Fruit fly (Drosophila melanogaster) whole organism, wandering third instar larva: Measurements from ENCODE around the gene crol.

Experiments
- Hr83 ChIP-seq: fragments of 200-300 bp; sonication (Bioruptor generic); optimal IDR thresholded peaks from 2 replicates; lab custom pipeline; 2016; ENCODE audit warnings: missing biosample characterization, mild to moderate bottlenecking, missing genetic modification characterization, moderate library complexity; ENCODE audit not compliant: poor library complexity, severe bottlenecking
- Jra ChIP-seq: sonication (Bioruptor generic); optimal IDR thresholded peaks from 2 replicates; lab custom pipeline; 2016; ENCODE audit warnings: missing biosample characterization, missing genetic modification characterization
- Myc ChIP-seq: fragments of >200 bp; optimal IDR thresholded peaks from 2 replicates; lab custom pipeline; 2017
- N ChIP-seq: fragments of >200 bp; optimal IDR thresholded peaks from 2 replicates; lab custom pipeline; 2018; ENCODE audit warnings: missing biosample characterization, missing external identifiers, missing genetic modification characterization
- OdsH ChIP-seq: fragments of 200-800 bp; sonication (Bioruptor generic); optimal IDR thresholded peaks from 2 replicates; lab custom pipeline; 2016; ENCODE audit warnings: missing biosample characterization, mild to moderate bottlenecking, missing genetic modification characterization
- Vsx2 ChIP-seq: fragments of 200-300, 225-300 bp; sonication (Bioruptor generic); optimal IDR thresholded peaks from 2 replicates; lab custom pipeline; 2018; ENCODE audit warnings: missing biosample characterization, missing genetic modification characterization; ENCODE audit not compliant: partially characterized antibody
- brk ChIP-seq: fragments of 200-800 bp; sonication (Bioruptor generic); optimal IDR thresholded peaks from 2 replicates; lab custom pipeline; 2016; ENCODE audit warnings: missing biosample characterization, mild to moderate bottlenecking, missing genetic modification characterization
- dsf ChIP-seq: sonication (Bioruptor generic); optimal IDR thresholded peaks from 2 replicates; lab custom pipeline; 2016; ENCODE audit warnings: missing biosample characterization, missing genetic modification characterization, borderline replicate concordance
- psq ChIP-seq: fragments of 200-800 bp; sonication (Bioruptor generic); optimal IDR thresholded peaks from 3 replicates; lab custom pipeline; 2017; ENCODE audit warnings: missing biosample characterization, mild to moderate bottlenecking, missing genetic modification characterization, moderate library complexity
- rgr ChIP-seq: fragments of 200-800 bp; sonication (Bioruptor generic); optimal IDR thresholded peaks from 3 replicates; lab custom pipeline; 2016; ENCODE audit warnings: missing biosample characterization, mild to moderate bottlenecking, missing genetic modification characterization
- sv ChIP-seq: fragments of 200-800 bp; sonication (Bioruptor generic); optimal IDR thresholded peaks from 3 replicates; lab custom pipeline; 2016; ENCODE audit warnings: missing biosample characterization, missing genetic modification characterization
- usp ChIP-seq: fragments of >200 bp; optimal IDR thresholded peaks from 2 replicates; lab custom pipeline; 2017; ENCODE audit warnings: missing biosample characterization, missing genetic modification characterization

DNA sequence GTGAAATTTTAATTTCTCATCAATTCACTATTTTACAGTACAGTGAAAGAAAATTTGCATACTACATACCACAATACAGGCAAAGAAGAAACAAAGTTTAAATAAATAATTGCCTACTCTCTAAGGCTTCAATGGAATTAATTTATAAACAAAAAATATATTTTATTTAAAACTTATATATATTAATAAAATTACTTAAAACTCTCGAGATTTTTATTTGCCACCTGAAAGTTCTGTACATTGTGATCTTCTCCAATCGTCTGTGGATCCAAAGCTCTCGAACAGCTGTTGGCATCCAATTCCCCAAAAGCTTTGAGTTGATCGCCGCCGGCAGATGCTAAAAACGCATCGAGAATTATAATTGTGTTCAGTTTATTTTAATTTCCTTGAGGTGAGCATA lies 40.4 kb upstream of the crol start, which contains the start of gene Mal-B2:
- no peak for TF ChIP-seq Hr83 (GFP tag; lab: Kevin White, UChicago)
- no peak for TF ChIP-seq psq (GFP tag; lab: Kevin White, UChicago)
- no peak for TF ChIP-seq dsf (GFP tag; lab: Kevin White, UChicago)
- no peak for TF ChIP-seq Myc (lab: Kevin White, UChicago)
- TF ChIP-seq N (GFP tag; lab: Kevin White, UChicago) = no peak
- TF ChIP-seq usp (GFP tag; lab: Kevin White, UChicago) = no peak
- no peak for TF ChIP-seq sv (GFP tag; lab: Kevin White, UChicago)
- TF ChIP-seq brk (GFP tag; lab: Kevin White, UChicago) = no peak
- no peak for TF ChIP-seq Jra (GFP tag; lab: Kevin White, UChicago)
- TF ChIP-seq OdsH (GFP tag; lab: Kevin White, UChicago) = no peak
- TF ChIP-seq rgr (GFP tag; lab: Kevin White, UChicago) = no peak
- TF ChIP-seq Vsx2 (GFP tag; lab: Kevin White, UChicago) = no peak
